Fruit fly (Drosophila melanogaster) whole organism, prepupa: ENCODE data around the gene DPCoAC.

Source experiments
- Blimp-1 ChIP-seq: fragments of 200-800 bp; sonication (Bioruptor generic); optimal IDR thresholded peaks from 3 replicates; lab custom pipeline; 2017; ENCODE audit warnings: missing biosample characterization, missing genetic modification characterization, mild to moderate bottlenecking, moderate library complexity, missing genetic modification reagents
- CG10631 ChIP-seq: fragments of 200-800 bp; sonication (Bioruptor generic); optimal IDR thresholded peaks from 2 replicates; lab custom pipeline; 2016; ENCODE audit warnings: missing biosample characterization, missing genetic modification characterization
- CG10669 ChIP-seq: fragments of 200-800 bp; sonication (Bioruptor generic); optimal IDR thresholded peaks from 3 replicates; lab custom pipeline; 2018; ENCODE audit warnings: missing biosample characterization, mild to moderate bottlenecking, missing genetic modification characterization, moderate library complexity
- CG11762 ChIP-seq: fragments of 200-800 bp; sonication (Bioruptor generic); optimal IDR thresholded peaks from 3 replicates; lab custom pipeline; 2016; ENCODE audit warnings: missing biosample characterization, missing genetic modification characterization; ENCODE audit not compliant: insufficient read depth
- CG11902 ChIP-seq: fragments of 200-800 bp; sonication (Bioruptor generic); optimal IDR thresholded peaks from 3 replicates; lab custom pipeline; 2016; ENCODE audit warnings: missing biosample characterization, missing genetic modification characterization
- CG15336 ChIP-seq: fragments of 200-800 bp; sonication (Bioruptor generic); IDR thresholded peaks from 2 replicates; pipeline ENCODE4 v1.3.6; 2022; ENCODE audit warnings: missing biosample characterization, missing genetic modification characterization
- CG1621 ChIP-seq: fragments of 200-800 bp; sonication (Bioruptor generic); optimal IDR thresholded peaks from 3 replicates; lab custom pipeline; 2018; ENCODE audit warnings: missing biosample characterization, mild to moderate bottlenecking, missing genetic modification characterization
- CG16779 ChIP-seq: fragments of 200-800 bp; sonication (Bioruptor generic); optimal IDR thresholded peaks from 3 replicates; lab custom pipeline; 2017; ENCODE audit warnings: missing biosample characterization, mild to moderate bottlenecking, missing genetic modification characterization
- CG3032 ChIP-seq: fragments of 200-800 bp; optimal IDR thresholded peaks from 2 replicates; lab custom pipeline; 2019; ENCODE audit warnings: missing biosample characterization, mild to moderate bottlenecking, missing genetic modification characterization, moderate library complexity
- CG31627 ChIP-seq: fragments of 200-800 bp; sonication (Bioruptor generic); optimal IDR thresholded peaks from 3 replicates; lab custom pipeline; 2016; ENCODE audit warnings: missing biosample characterization, missing genetic modification characterization
- CG32006 ChIP-seq: fragments of 200-800 bp; sonication (Bioruptor generic); optimal IDR thresholded peaks from 3 replicates; lab custom pipeline; 2017; ENCODE audit warnings: missing biosample characterization, mild to moderate bottlenecking, missing genetic modification characterization
- CG34406 ChIP-seq: fragments of 200-800 bp; sonication (Bioruptor generic); optimal IDR thresholded peaks from 3 replicates; lab custom pipeline; 2016; ENCODE audit warnings: missing biosample characterization, missing genetic modification characterization
- CG3919 ChIP-seq: fragments of 200-800 bp; sonication (Bioruptor generic); optimal IDR thresholded peaks from 3 replicates; lab custom pipeline; 2016; ENCODE audit warnings: missing biosample characterization, missing genetic modification characterization
- CG4318 ChIP-seq: fragments of 200-800 bp; sonication (Bioruptor generic); optimal IDR thresholded peaks from 3 replicates; lab custom pipeline; 2017; ENCODE audit warnings: missing biosample characterization, mild to moderate bottlenecking, missing genetic modification characterization
- CG6163 ChIP-seq: fragments of 200-800 bp; sonication (Bioruptor generic); IDR thresholded peaks from 3 replicates; pipeline ENCODE4 v1.3.6; 2022; ENCODE audit warnings: missing biosample characterization, missing genetic modification characterization
- CG6276 ChIP-seq: fragments of 200-800 bp; sonication (Bioruptor generic); optimal IDR thresholded peaks from 2 replicates; lab custom pipeline; 2017; ENCODE audit warnings: missing biosample characterization, mild to moderate bottlenecking, missing genetic modification characterization
- CG6792 ChIP-seq: fragments of 200-800 bp; sonication (Bioruptor generic); optimal IDR thresholded peaks from 3 replicates; lab custom pipeline; 2016; ENCODE audit warnings: missing biosample characterization, missing genetic modification characterization
- CG7368 ChIP-seq: fragments of 200-800 bp; sonication (Bioruptor generic); optimal IDR thresholded peaks from 3 replicates; lab custom pipeline; 2016; ENCODE audit warnings: missing biosample characterization, missing genetic modification characterization
- CG8119 ChIP-seq: fragments of 200-800 bp; sonication (Bioruptor generic); IDR thresholded peaks from 3 replicates; pipeline ENCODE4 v1.3.6; 2022; ENCODE audit warnings: missing biosample characterization, missing genetic modification characterization
- CG8319 ChIP-seq: fragments of 200-800 bp; sonication (Bioruptor generic); optimal IDR thresholded peaks from 3 replicates; lab custom pipeline; 2016; ENCODE audit warnings: missing biosample characterization, missing genetic modification characterization
- CG8632 ChIP-seq: fragments of 200-800 bp; sonication (Bioruptor generic); optimal IDR thresholded peaks from 3 replicates; lab custom pipeline; 2016; ENCODE audit warnings: missing biosample characterization, missing genetic modification characterization
- CG9139 ChIP-seq: fragments of 200-800 bp; sonication (Bioruptor generic); optimal IDR thresholded peaks from 3 replicates; lab custom pipeline; 2017; ENCODE audit warnings: missing biosample characterization, mild to moderate bottlenecking, missing genetic modification characterization
- Eip75B ChIP-seq: fragments of 200-800 bp; sonication (Bioruptor generic); optimal IDR thresholded peaks from 3 replicates; lab custom pipeline; 2016; ENCODE audit warnings: missing biosample characterization, missing genetic modification characterization
- Eip78C ChIP-seq: fragments of 200-800 bp; sonication (Bioruptor generic); peaks from one replicate; lab custom pipeline; 2016; ENCODE audit warnings: missing biosample characterization, missing genetic modification characterization
- Eip93F ChIP-seq: fragments of 200-800 bp; sonication (Bioruptor generic); optimal IDR thresholded peaks from 2 replicates; lab custom pipeline; 2016; ENCODE audit warnings: missing biosample characterization, mild to moderate bottlenecking, missing genetic modification characterization
- Ets21C ChIP-seq: fragments of 200-800 bp; sonication (Bioruptor generic); optimal IDR thresholded peaks from 3 replicates; lab custom pipeline; 2016; ENCODE audit warnings: missing biosample characterization, missing genetic modification characterization
- Gug ChIP-seq: fragments of 200-800 bp; sonication (Bioruptor generic); IDR thresholded peaks from 2 replicates; pipeline ENCODE4 v1.3.6; 2022; ENCODE audit warnings: missing biosample characterization, missing genetic modification characterization
- Hr39 ChIP-seq: fragments of 200-800 bp; sonication (Bioruptor generic); optimal IDR thresholded peaks from 2 replicates; lab custom pipeline; 2016; ENCODE audit warnings: missing biosample characterization, missing genetic modification characterization
- Lpt ChIP-seq: fragments of 200-800 bp; sonication (Bioruptor generic); optimal IDR thresholded peaks from 3 replicates; lab custom pipeline; 2016; ENCODE audit warnings: missing biosample characterization, missing genetic modification characterization
- Met ChIP-seq: fragments of 200-800 bp; sonication (Bioruptor generic); optimal IDR thresholded peaks from 3 replicates; lab custom pipeline; 2016; ENCODE audit warnings: missing biosample characterization, missing genetic modification characterization
- OdsH ChIP-seq: fragments of 200-800 bp; sonication (Bioruptor generic); optimal IDR thresholded peaks from 3 replicates; lab custom pipeline; 2016; ENCODE audit warnings: missing biosample characterization, missing genetic modification characterization
- Smox ChIP-seq: fragments of 200-800 bp; sonication (Bioruptor generic); optimal IDR thresholded peaks from 3 replicates; lab custom pipeline; 2016; ENCODE audit warnings: missing biosample characterization, missing genetic modification characterization
- Sox102F ChIP-seq: fragments of 200-800 bp; sonication (Bioruptor generic); optimal IDR thresholded peaks from 2 replicates; lab custom pipeline; 2016; ENCODE audit warnings: missing biosample characterization, mild to moderate bottlenecking, missing genetic modification characterization
- Sox14 ChIP-seq: fragments of 200-800 bp; sonication (Bioruptor generic); optimal IDR thresholded peaks from 3 replicates; lab custom pipeline; 2016; ENCODE audit warnings: missing biosample characterization, missing genetic modification characterization
- Sox15 ChIP-seq: fragments of 200-800 bp; sonication (Bioruptor generic); optimal IDR thresholded peaks from 3 replicates; lab custom pipeline; 2016; ENCODE audit warnings: missing biosample characterization, missing genetic modification characterization
- achi ChIP-seq: fragments of 200-800 bp; sonication (Bioruptor generic); optimal IDR thresholded peaks from 3 replicates; lab custom pipeline; 2016; ENCODE audit warnings: missing biosample characterization, missing genetic modification characterization
- acj6 ChIP-seq: fragments of 200-800 bp; sonication (Bioruptor generic); optimal IDR thresholded peaks from 3 replicates; lab custom pipeline; 2016; ENCODE audit warnings: missing biosample characterization, missing genetic modification characterization
- cyc ChIP-seq: fragments of 200-800 bp; sonication (Bioruptor generic); optimal IDR thresholded peaks from 3 replicates; lab custom pipeline; 2016; ENCODE audit warnings: missing biosample characterization, missing genetic modification characterization
- dac ChIP-seq: fragments of 200-800 bp; sonication (Bioruptor generic); optimal IDR thresholded peaks from 2 replicates; lab custom pipeline; 2017; ENCODE audit warnings: missing biosample characterization, mild to moderate bottlenecking, missing genetic modification characterization
- dsx ChIP-seq: fragments of 200-800 bp; optimal IDR thresholded peaks from 3 replicates; lab custom pipeline; 2019; ENCODE audit warnings: missing biosample characterization, mild to moderate bottlenecking, missing genetic modification characterization, moderate library complexity; ENCODE audit not compliant: poor library complexity, severe bottlenecking
- eg ChIP-seq: fragments of 200-800 bp; sonication (Bioruptor generic); IDR thresholded peaks from 3 replicates; pipeline ENCODE4 v1.3.6; 2022; ENCODE audit warnings: missing biosample characterization, missing genetic modification characterization
- esn ChIP-seq: fragments of 200-800 bp; sonication (Bioruptor generic); optimal IDR thresholded peaks from 2 replicates; lab custom pipeline; 2016; ENCODE audit warnings: missing biosample characterization, mild to moderate bottlenecking, missing genetic modification characterization, moderate library complexity
- fd85E ChIP-seq: fragments of 200-800 bp; sonication (Bioruptor generic); optimal IDR thresholded peaks from 3 replicates; lab custom pipeline; 2016; ENCODE audit warnings: missing biosample characterization, missing genetic modification characterization
- fkh ChIP-seq: fragments of 200-800 bp; sonication (Bioruptor generic); optimal IDR thresholded peaks from 3 replicates; lab custom pipeline; 2017; ENCODE audit warnings: missing biosample characterization, mild to moderate bottlenecking, missing genetic modification characterization, moderate library complexity
- net ChIP-seq: fragments of 200-800 bp; sonication (Bioruptor generic); optimal IDR thresholded peaks from 3 replicates; lab custom pipeline; 2016; ENCODE audit warnings: missing biosample characterization, missing genetic modification characterization
- pdm3 ChIP-seq: fragments of 200-800 bp; sonication (Bioruptor generic); optimal IDR thresholded peaks from 3 replicates; lab custom pipeline; 2016; ENCODE audit warnings: missing biosample characterization, missing genetic modification characterization
- salr ChIP-seq, 2 experiments: fragments of 200-800 bp; sonication (Bioruptor generic); optimal IDR thresholded peaks; 3 replicates each; lab custom pipeline; 2016 to 2018; ENCODE audit warnings: missing biosample characterization in 2 of 2, missing genetic modification characterization in 2 of 2, mild to moderate bottlenecking in 1 of 2
- spab ChIP-seq: fragments of 200-800 bp; sonication (Bioruptor generic); optimal IDR thresholded peaks from 2 replicates; lab custom pipeline; 2017; ENCODE audit warnings: missing biosample characterization, mild to moderate bottlenecking, missing genetic modification characterization, missing genetic modification reagents
- ss ChIP-seq, 2 experiments: fragments of 200-800 bp; sonication (Bioruptor generic); optimal IDR thresholded peaks; 2 replicates in 1 of 2; 3 replicates in 1 of 2; lab custom pipeline; 2017 to 2018; ENCODE audit warnings: mild to moderate bottlenecking in 2 of 2, missing biosample characterization in 2 of 2, missing genetic modification characterization in 2 of 2, moderate library complexity in 1 of 2
- svp ChIP-seq: fragments of 200-800 bp; sonication (Bioruptor generic); peaks from one replicate; lab custom pipeline; 2016; ENCODE audit warnings: missing biosample characterization, missing genetic modification characterization
- topi ChIP-seq: fragments of 200-800 bp; sonication (Bioruptor generic); optimal IDR thresholded peaks from 3 replicates; lab custom pipeline; 2016; ENCODE audit warnings: missing biosample characterization, missing genetic modification characterization

The DPCoAC gene

dm6 chr3R:20557415-20558105 lies at the start of gene DPCoAC, which contains the start of gene CG5180:
TSS of gene DPCoAC (minus strand) at chr3R:20557667.
TSS of gene CG5180 (plus strand) at chr3R:20557930.
- TF ChIP-seq svp (GFP tag; lab: Kevin White, UChicago), result peak; percentile 79
- TF ChIP-seq Lpt (GFP tag; lab: Kevin White, UChicago), result no peak
- TF ChIP-seq Gug (GFP tag; lab: Robert Waterston, UW), result no peak
- no peak for TF ChIP-seq CG6792 (GFP tag; lab: Kevin White, UChicago)
- TF ChIP-seq CG10631, result peak; percentile 72
- peak; percentile 60 for TF ChIP-seq Hr39 (GFP tag; lab: Kevin White, UChicago)
- TF ChIP-seq CG7368, result peak; percentile 19
- no peak for TF ChIP-seq CG15336 (GFP tag; lab: Robert Waterston, UW)
- peak; percentile 81 for TF ChIP-seq Sox14 (GFP tag; lab: Kevin White, UChicago)
- peak in 1 of 2 experiments; percentile 65 for TF ChIP-seq salr (GFP tag; optimal IDR thresholded peaks at IDR 0.05; lab: Kevin White, UChicago)
- TF ChIP-seq Eip78C (GFP tag; lab: Kevin White, UChicago), result peak; percentile 79
- TF ChIP-seq CG4318 (GFP tag; lab: Kevin White, UChicago), result peak; percentile 56
- TF ChIP-seq acj6 (GFP tag; lab: Kevin White, UChicago), result peak; percentile 21
- peak; percentile 56 for TF ChIP-seq Met (GFP tag; lab: Kevin White, UChicago)
- peak; percentile 65 for TF ChIP-seq CG32006 (GFP tag; lab: Kevin White, UChicago)
- no peak for TF ChIP-seq dsx (GFP tag; lab: Kevin White, UChicago)
- TF ChIP-seq OdsH (GFP tag; lab: Kevin White, UChicago), result peak; percentile 69
- TF ChIP-seq fkh (GFP tag; lab: Kevin White, UChicago), result peak; percentile 29
- TF ChIP-seq dac (GFP tag; lab: Kevin White, UChicago), result peak; percentile 16
- TF ChIP-seq Sox102F, result peak; percentile 34
- peak; percentile 20 for TF ChIP-seq CG8319 (GFP tag; lab: Kevin White, UChicago)
- 0 out of 3 replicates have a peak, but pooled peaks have one; percentile 27 for TF ChIP-seq CG8119 (GFP tag; lab: Robert Waterston, UW)
- TF ChIP-seq CG3919 (GFP tag; lab: Kevin White, UChicago), result peak; percentile 66
- peak; percentile 43 for TF ChIP-seq CG34406 (GFP tag; lab: Kevin White, UChicago)
- peak; percentile 55 for TF ChIP-seq CG3032 (tag; lab: Kevin White, UChicago)
- no peak for TF ChIP-seq CG16779 (tag; lab: Kevin White, UChicago)
- peak; percentile 64 for TF ChIP-seq achi (GFP tag; lab: Kevin White, UChicago)
- peak; percentile 45 for TF ChIP-seq Eip93F (GFP tag; lab: Kevin White, UChicago)
- peak; percentile 46 for TF ChIP-seq Sox15 (GFP tag; lab: Kevin White, UChicago)
- peak; percentile 75 for TF ChIP-seq CG6163
- peak; percentile 12 for TF ChIP-seq Blimp-1 (GFP tag; lab: Kevin White, UChicago)
- peak; percentile 36 for TF ChIP-seq CG9139
- peak; percentile 9 for TF ChIP-seq CG11762 (GFP tag; lab: Kevin White, UChicago)
- TF ChIP-seq Ets21C (GFP tag; lab: Kevin White, UChicago), result peak; percentile 55
- peak; percentile 72 for TF ChIP-seq eg (GFP tag; lab: Robert Waterston, UW)
- peak; percentile 32 for TF ChIP-seq topi (GFP tag; lab: Kevin White, UChicago)
- TF ChIP-seq ss (GFP tag; optimal IDR thresholded peaks at IDR 0.05; lab: Kevin White, UChicago), result peak; percentile 34 to 37
- TF ChIP-seq esn (GFP tag; lab: Kevin White, UChicago), result peak; percentile 56
- TF ChIP-seq CG6276 (GFP tag; lab: Kevin White, UChicago), result no peak
- peak; percentile 47 for TF ChIP-seq CG1621
- TF ChIP-seq CG8632 (GFP tag; lab: Kevin White, UChicago), result peak; percentile 18
- TF ChIP-seq CG10669 (GFP tag; lab: Kevin White, UChicago), result peak; percentile 20
- TF ChIP-seq cyc (GFP tag; lab: Kevin White, UChicago), result peak; percentile 69
- TF ChIP-seq Eip75B (GFP tag; lab: Kevin White, UChicago), result peak; percentile 32
- TF ChIP-seq Smox (GFP tag; lab: Kevin White, UChicago), result peak; percentile 51
- TF ChIP-seq net (GFP tag; lab: Kevin White, UChicago), result peak; percentile 46
- no peak for TF ChIP-seq fd85E
- peak; percentile 52 for TF ChIP-seq pdm3
- TF ChIP-seq CG31627 (GFP tag; lab: Kevin White, UChicago), result peak; percentile 74
- peak; percentile 27 for TF ChIP-seq CG11902 (GFP tag; lab: Kevin White, UChicago)
- TF ChIP-seq spab (GFP tag; lab: Kevin White, UChicago), result no peak
